Worm (Caenorhabditis elegans) whole organism, L2 larva: Measurements from ENCODE around the gene C24H11.2.
"Not testable (repeated sequence)": the region's sequence is repeated elsewhere in the genome, so short reads cannot be mapped to it uniquely, and the experiment has no call there.

Experiments used
- C34F6.9 ChIP-seq: fragments of 150-350 bp; optimal IDR thresholded peaks from 2 replicates; lab custom pipeline; 2014; ENCODE audit warnings: missing biosample characterization, missing genetic modification characterization
- F13H6.1 ChIP-seq: sonication (generic microtip); optimal IDR thresholded peaks from 2 replicates; lab custom pipeline; 2016; ENCODE audit warnings: missing genetic modification characterization, missing compliant biosample characterization
- Y55F3AM.14 ChIP-seq: fragments of 200-800 bp; sonication (Bioruptor generic); optimal IDR thresholded peaks from 2 replicates; lab custom pipeline; 2018; ENCODE audit warnings: mild to moderate bottlenecking, missing genetic modification characterization, missing compliant biosample characterization
- alr-1 ChIP-seq: fragments of 150-350 bp; optimal IDR thresholded peaks from 2 replicates; lab custom pipeline; 2014; ENCODE audit warnings: missing biosample characterization, missing genetic modification characterization
- aly-2 ChIP-seq: fragments of 150-350 bp; optimal IDR thresholded peaks from 2 replicates; lab custom pipeline; 2014; ENCODE audit warnings: missing biosample characterization, missing genetic modification characterization
- ama-1 ChIP-seq: fragments of 150-350 bp; optimal IDR thresholded peaks from 2 replicates; lab custom pipeline; 2018; ENCODE audit warnings: inconsistent platforms
- blmp-1 ChIP-seq: sonication (generic microtip); optimal IDR thresholded peaks from 2 replicates; lab custom pipeline; 2017; ENCODE audit warnings: missing genetic modification characterization, mild to moderate bottlenecking, missing compliant biosample characterization, antibody characterized with exemption, moderate library complexity; ENCODE audit not compliant: insufficient read depth
- ceh-16 ChIP-seq: fragments of 150-350 bp; optimal IDR thresholded peaks from 2 replicates; lab custom pipeline; 2014; ENCODE audit warnings: missing biosample characterization, missing genetic modification characterization
- ceh-82 ChIP-seq: fragments of 150-350 bp; optimal IDR thresholded peaks from 2 replicates; lab custom pipeline; 2014; ENCODE audit warnings: missing biosample characterization, missing genetic modification characterization
- crh-2 ChIP-seq: sonication (generic microtip); optimal IDR thresholded peaks from 2 replicates; lab custom pipeline; 2017; ENCODE audit warnings: missing biosample characterization, missing genetic modification characterization
- dmd-4 ChIP-seq: sonication (generic microtip); optimal IDR thresholded peaks from 2 replicates; lab custom pipeline; 2017; ENCODE audit warnings: missing biosample characterization, missing genetic modification characterization
- elt-1 ChIP-seq: fragments of 150-350 bp; optimal IDR thresholded peaks from 2 replicates; lab custom pipeline; 2014; ENCODE audit warnings: missing biosample characterization, missing genetic modification characterization
- elt-3 ChIP-seq: sonication (generic microtip); optimal IDR thresholded peaks from 2 replicates; lab custom pipeline; 2017; ENCODE audit warnings: missing biosample characterization, missing genetic modification characterization
- lin-39 ChIP-seq: fragments of 150-350 bp; optimal IDR thresholded peaks from 2 replicates; lab custom pipeline; 2014; ENCODE audit warnings: missing biosample characterization, missing genetic modification reagents, missing genetic modification characterization
- lsy-2 ChIP-seq, 2 experiments: fragments of 150-350 bp in 1 of 2; sonication (generic microtip) in 1 of 2; optimal IDR thresholded peaks; 2 replicates each; lab custom pipeline; 2014 to 2017; ENCODE audit warnings: missing biosample characterization in 2 of 2, missing genetic modification characterization in 2 of 2
- nhr-11 ChIP-seq: fragments of 150-350 bp; optimal IDR thresholded peaks from 2 replicates; lab custom pipeline; 2014; ENCODE audit warnings: missing biosample characterization, missing genetic modification characterization
- nhr-12 ChIP-seq: fragments of 150-350 bp; optimal IDR thresholded peaks from 2 replicates; lab custom pipeline; 2014; ENCODE audit warnings: missing biosample characterization, missing genetic modification characterization
- nhr-129 ChIP-seq: fragments of 150-350 bp; optimal IDR thresholded peaks from 2 replicates; lab custom pipeline; 2014; ENCODE audit warnings: missing biosample characterization, missing genetic modification characterization
- nhr-237 ChIP-seq: fragments of 150-350 bp; optimal IDR thresholded peaks from 2 replicates; lab custom pipeline; 2014; ENCODE audit warnings: missing biosample characterization, missing genetic modification characterization
- nhr-25 ChIP-seq: fragments of 150-350 bp; sonication (generic microtip); optimal IDR thresholded peaks from 3 replicates; lab custom pipeline; 2014; ENCODE audit warnings: missing biosample characterization, missing genetic modification characterization
- nhr-6 ChIP-seq: fragments of 150-350 bp; optimal IDR thresholded peaks from 2 replicates; lab custom pipeline; 2014; ENCODE audit warnings: missing biosample characterization, missing genetic modification characterization
- peb-1 ChIP-seq: fragments of 150-350 bp; optimal IDR thresholded peaks from 2 replicates; lab custom pipeline; 2014; ENCODE audit warnings: missing biosample characterization, missing genetic modification characterization
- sem-4 ChIP-seq: fragments of 150-350 bp; optimal IDR thresholded peaks from 2 replicates; lab custom pipeline; 2014; ENCODE audit warnings: missing biosample characterization, missing genetic modification reagents, missing genetic modification characterization
- sma-3 ChIP-seq: sonication (generic microtip); optimal IDR thresholded peaks from 2 replicates; lab custom pipeline; 2016; ENCODE audit warnings: missing genetic modification reagents, missing genetic modification characterization, missing compliant biosample characterization
- sma-9 ChIP-seq, 2 experiments: fragments of 150-350 bp in 1 of 2; sonication (generic microtip) in 1 of 2; optimal IDR thresholded peaks; 2 replicates each; lab custom pipeline; 2014 to 2016; ENCODE audit warnings: missing genetic modification characterization in 2 of 2, mild to moderate bottlenecking in 1 of 2, missing biosample characterization in 1 of 2, missing compliant biosample characterization in 1 of 2, missing genetic modification reagents in 1 of 2, moderate library complexity in 1 of 2
- unc-39 ChIP-seq: fragments of 150-350 bp; optimal IDR thresholded peaks from 2 replicates; lab custom pipeline; 2014; ENCODE audit warnings: missing biosample characterization, missing genetic modification characterization
- unc-55 ChIP-seq: fragments of 150-350 bp; sonication (generic microtip); optimal IDR thresholded peaks from 3 replicates; lab custom pipeline; 2014; ENCODE audit warnings: missing biosample characterization, missing genetic modification reagents, missing genetic modification characterization
- unc-62 ChIP-seq: fragments of 150-350 bp; optimal IDR thresholded peaks from 2 replicates; lab custom pipeline; 2014; ENCODE audit warnings: missing biosample characterization, missing genetic modification reagents, missing genetic modification characterization
- zag-1 ChIP-seq: fragments of 150-350 bp; optimal IDR thresholded peaks from 2 replicates; lab custom pipeline; 2014; ENCODE audit warnings: missing biosample characterization, missing genetic modification characterization
- ztf-1 ChIP-seq: fragments of 200-800 bp; sonication (Bioruptor generic); conservative IDR thresholded peaks from 2 replicates; pipeline ENCODE4 v1.3.6; 2022; ENCODE audit warnings: missing genetic modification characterization, missing compliant biosample characterization
- ztf-11 ChIP-seq: sonication (generic microtip); optimal IDR thresholded peaks from 2 replicates; lab custom pipeline; 2017; ENCODE audit warnings: missing biosample characterization, missing genetic modification characterization
- ztf-4 ChIP-seq: fragments of 150-350 bp; optimal IDR thresholded peaks from 2 replicates; lab custom pipeline; 2014; ENCODE audit warnings: missing biosample characterization, missing genetic modification characterization

C24H11.2 gene

DNA sequence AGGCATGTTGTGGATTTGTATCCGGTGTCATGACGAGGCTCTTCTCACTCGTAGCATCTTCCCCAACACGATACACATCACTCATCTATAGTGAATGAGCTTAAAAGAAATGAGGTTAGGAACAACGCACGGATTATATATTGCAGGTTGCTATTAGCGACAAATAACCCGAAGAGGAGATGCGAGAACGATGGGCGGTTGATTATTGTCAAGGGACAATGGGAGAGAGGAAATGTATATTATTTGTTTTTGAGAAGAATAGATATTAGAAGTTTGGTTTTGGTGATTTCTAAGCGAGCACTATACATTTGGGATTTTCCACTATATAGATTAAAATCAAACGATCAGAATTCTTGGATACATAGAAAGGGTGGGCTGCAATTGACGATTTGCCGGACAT, 14.6 kb upstream of the C24H11.2 start, which contains the start of gene C18D11.7:
Gene C18D11.7 (minus strand): TSS at position 101 of the 400 bp plus-strand sequence.
- TF ChIP-seq ztf-1 (GFP tag; lab: Robert Waterston, UW): no peak
- TF ChIP-seq nhr-25 (tag; lab: Kevin White, UChicago): no peak
- TF ChIP-seq unc-39 (tag; lab: Kevin White, UChicago): no peak
- TF ChIP-seq dmd-4: no peak
- TF ChIP-seq ama-1 (lab: Kevin White, UChicago): no peak
- no peak for TF ChIP-seq C34F6.9 (tag; lab: Kevin White, UChicago)
- no peak for TF ChIP-seq unc-62
- TF ChIP-seq zag-1 (tag; lab: Kevin White, UChicago): no peak
- no peak for TF ChIP-seq nhr-237 (tag; lab: Kevin White, UChicago)
- no peak for TF ChIP-seq elt-1 (tag; lab: Kevin White, UChicago)
- TF ChIP-seq sem-4 (tag; lab: Kevin White, UChicago): no peak
- no peak for TF ChIP-seq lin-39 (tag; lab: Kevin White, UChicago)
- TF ChIP-seq lsy-2 (tag; optimal IDR thresholded peaks at IDR 0.05; lab: Kevin White, UChicago): no peak
- no peak for TF ChIP-seq ztf-4 (tag; lab: Kevin White, UChicago)
- no peak for TF ChIP-seq blmp-1 (tag; lab: Kevin White, UChicago)

DNA sequence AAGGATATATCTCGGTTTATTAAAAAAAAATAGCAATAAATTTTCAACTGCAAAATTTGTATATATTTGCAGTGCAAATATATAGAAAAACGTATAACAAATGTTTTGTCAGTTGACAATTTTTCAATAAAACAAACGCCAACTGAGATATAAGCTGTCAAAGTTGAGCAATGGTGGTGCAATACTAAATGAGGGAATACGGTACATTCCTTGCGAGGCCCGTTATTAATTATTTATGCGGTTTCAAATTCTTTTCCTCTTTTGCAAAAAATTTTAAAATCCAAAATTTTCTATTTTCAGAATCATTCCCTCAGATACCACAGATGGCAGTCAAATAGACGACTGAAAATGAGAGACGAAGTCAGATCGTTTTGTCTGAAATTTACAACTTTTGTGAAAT, 3.3 kb upstream of the C24H11.2 start, which contains the start of gene twk-39:
Gene twk-39 (plus strand): TSS at position 301 of the 400 bp plus-strand sequence.
- TF ChIP-seq sma-3 (GFP tag; lab: Kevin White, UChicago): no peak
- TF ChIP-seq crh-2 (tag; lab: Kevin White, UChicago): no peak
- no peak for TF ChIP-seq ceh-16 (tag; lab: Kevin White, UChicago)
- no peak for TF ChIP-seq nhr-6
- no peak for TF ChIP-seq nhr-129 (tag; lab: Kevin White, UChicago)
- no peak for TF ChIP-seq F13H6.1 (tag; lab: Kevin White, UChicago)
- no peak for TF ChIP-seq ztf-11 (tag; lab: Kevin White, UChicago)
- no peak for TF ChIP-seq zag-1 (tag; lab: Kevin White, UChicago)
- TF ChIP-seq peb-1 (tag; lab: Kevin White, UChicago): no peak
- no peak for TF ChIP-seq C34F6.9 (tag; lab: Kevin White, UChicago)
- TF ChIP-seq alr-1 (tag; lab: Kevin White, UChicago): no peak
- no peak for TF ChIP-seq unc-55 (GFP tag; lab: Kevin White, UChicago)
- TF ChIP-seq nhr-11 (tag; lab: Kevin White, UChicago): no peak

- peak; percentile 30 for TF ChIP-seq sem-4 (tag; lab: Kevin White, UChicago)
- no peak for TF ChIP-seq ztf-1 (GFP tag; lab: Robert Waterston, UW)
- TF ChIP-seq, all 48 proteins: peak for 1
Measured at ce11 chrIII:11794389-11794788, 2.2 kb upstream of the C24H11.2 start.

ce11 chrIII:11789480-11789879, 2.7 kb downstream of the C24H11.2 start:
- TF ChIP-seq nhr-12 (tag; lab: Kevin White, UChicago) (no peak), elt-1 (tag; lab: Kevin White, UChicago) (no peak), nhr-129 (tag; lab: Kevin White, UChicago) (no peak)

DNA sequence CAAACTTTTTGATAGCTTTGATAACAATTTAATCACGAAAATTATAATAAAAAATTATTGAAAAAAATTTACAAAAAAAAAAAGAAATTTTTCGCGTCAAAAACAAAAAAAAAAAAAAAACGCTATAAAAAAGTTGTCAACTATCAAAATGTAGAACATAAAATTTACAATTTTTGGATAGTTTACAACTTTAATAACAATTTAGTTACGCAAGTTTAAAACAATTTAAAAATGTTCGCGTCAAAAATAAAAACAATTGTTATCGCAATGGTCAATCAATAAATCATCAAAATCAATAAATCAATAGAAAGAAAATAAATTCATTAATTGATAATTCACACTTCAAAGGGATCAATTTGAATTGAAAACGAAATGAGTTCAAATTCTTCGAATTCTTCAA, 4.8 kb downstream of the C24H11.2 start, which contains the start of gene C24H11.1:
Gene C24H11.1 (plus strand): TSS at position 301 of the 400 bp plus-strand sequence.
- not testable (repeated sequence) for TF ChIP-seq sma-9 (GFP tag; optimal IDR thresholded peaks at IDR 0.05; lab: Kevin White, UChicago); sma-9 (tag; optimal IDR thresholded peaks at IDR 0.05; lab: Kevin White, UChicago); dmd-4; sem-4 (tag; lab: Kevin White, UChicago)
- TF ChIP-seq, all 48 proteins: peak for 0; not testable (repeated sequence) for 48

DNA sequence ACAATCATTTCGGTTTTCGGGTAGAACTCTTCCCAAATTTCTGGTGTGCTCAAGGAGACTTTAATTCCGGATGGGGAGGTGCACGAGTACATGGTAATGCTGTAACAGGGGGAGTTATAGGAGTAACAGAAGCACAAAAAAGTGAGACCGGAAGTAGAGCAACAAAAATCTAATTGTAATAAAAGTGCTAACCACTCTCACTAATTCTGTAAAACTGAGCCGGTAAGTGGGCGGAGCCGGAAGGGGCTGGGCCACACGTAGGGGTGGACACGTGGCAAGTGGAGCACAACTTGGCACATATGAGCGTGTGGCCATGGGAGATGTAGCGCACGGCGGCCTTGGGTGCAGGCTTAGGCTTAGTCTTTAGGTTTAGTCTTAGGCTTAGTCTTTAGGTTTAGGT, 6.2 kb downstream of the C24H11.2 start, which contains the start of gene tbx-38:
Gene tbx-38 (minus strand): TSS at position 101 of the 400 bp plus-strand sequence.
- TF ChIP-seq aly-2 (tag; lab: Kevin White, UChicago) (no peak), lsy-2 (tag; optimal IDR thresholded peaks at IDR 0.05; lab: Kevin White, UChicago) (no peak), elt-3 (no peak), Y55F3AM.14 (GFP tag; lab: Kevin White, UChicago) (no peak), nhr-237 (tag; lab: Kevin White, UChicago) (no peak), ceh-82 (no peak), sma-9 (GFP tag; optimal IDR thresholded peaks at IDR 0.05; lab: Kevin White, UChicago) (no peak), sma-9 (tag; optimal IDR thresholded peaks at IDR 0.05; lab: Kevin White, UChicago) (no peak), ztf-11 (tag; lab: Kevin White, UChicago) (no peak)
